Fruit fly (Drosophila melanogaster) Kc167 (cell line): ENCODE measurements around the gene Ced-12.

ENCODE experiments used
- Myc ChIP-seq: fragments of >200 bp; optimal IDR thresholded peaks from 2 replicates; lab custom pipeline; 2017; ENCODE audit warnings: missing external identifiers
- psq ChIP-seq: fragments of >200 bp; optimal IDR thresholded peaks from 2 replicates; lab custom pipeline; 2017; ENCODE audit warnings: missing external identifiers

- TF ChIP-seq Myc (lab: Kevin White, UChicago) (no peak), psq (lab: Kevin White, UChicago) (no peak)
These were observed 11.3 kb downstream of the Ced-12 start, which contains the start of the genes Rab6 and Phae1 for dm6 chr2L:12108779-12109564.
